Worm (Caenorhabditis elegans): ENCODE results near the gene sir-2.2.

DNA sequence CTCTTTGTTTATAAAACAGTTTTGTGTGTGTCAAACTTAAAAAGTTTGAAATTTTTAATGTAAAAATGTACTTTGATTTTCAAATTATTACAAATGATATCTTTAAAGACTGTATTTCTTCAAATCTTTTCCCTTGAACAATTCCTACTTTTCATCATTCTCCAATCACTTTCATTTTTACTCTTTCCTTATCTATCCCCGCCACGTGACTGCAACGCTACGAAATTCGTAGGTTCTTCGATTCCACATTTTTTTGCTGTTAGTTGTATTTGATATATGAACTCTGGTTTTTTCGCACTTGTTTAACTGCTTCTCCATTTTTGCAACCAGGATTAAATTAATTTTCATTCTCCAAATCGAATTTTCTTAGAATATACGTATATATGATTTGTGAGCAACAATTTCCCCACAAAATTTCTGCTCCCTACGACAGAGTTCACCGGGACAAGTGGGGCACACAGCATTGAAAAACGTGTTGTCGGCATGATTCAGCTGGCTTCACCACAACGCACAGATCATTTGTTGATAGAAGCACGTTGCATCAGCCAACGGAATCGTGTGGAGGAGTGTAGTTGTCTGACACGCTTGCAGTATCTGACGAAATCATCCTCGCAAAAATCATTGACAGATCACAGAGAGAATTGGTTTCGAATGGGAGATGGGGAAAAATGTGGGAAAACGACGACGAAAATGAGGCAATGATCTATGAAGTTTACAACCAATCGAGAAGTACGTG is 27.0 kb downstream of the sir-2.2 start:
- TF ChIP-seq pes-1 (GFP tag; IDR thresholded peaks at IDR 0.05) (no peak), tra-4 (tag; optimal IDR thresholded peaks at IDR 0.05) (no peak), ama-1 (optimal IDR thresholded peaks at IDR 0.05) (no peak), flt-1 (GFP tag; IDR thresholded peaks at IDR 0.05) (no peak), F13C5.2 (tag; optimal IDR thresholded peaks at IDR 0.05) (no peak), sea-1 (GFP tag; conservative IDR thresholded peaks at IDR 0.05) (no peak), hnd-1 (tag; optimal IDR thresholded peaks at IDR 0.05) (no peak), ets-7 (tag; optimal IDR thresholded peaks at IDR 0.05) (no peak), tbx-11 (GFP tag; IDR thresholded peaks at IDR 0.05) (no peak), aly-1 (tag; optimal IDR thresholded peaks at IDR 0.05) (no peak), tbx-37 (GFP tag; conservative IDR thresholded peaks at IDR 0.05) (no peak), ceh-13 (GFP tag; optimal IDR thresholded peaks at IDR 0.05) (no peak), hmbx-1 (tag; optimal IDR thresholded peaks at IDR 0.05) (no peak)

Measured in whole organism, early embryonic.